Worm (Caenorhabditis elegans) whole organism, mixed stage, embryonic: ENCODE data around the gene ula-1.

Experiments
- M03D4.4 ChIP-seq: sonication (generic microtip); optimal IDR thresholded peaks from 2 replicates; lab custom pipeline; 2017; ENCODE audit warnings: mild to moderate bottlenecking, missing genetic modification characterization, missing compliant biosample characterization
- bed-3 ChIP-seq: fragments of 200-800 bp; sonication (Bioruptor generic); optimal IDR thresholded peaks from 3 replicates; lab custom pipeline; 2018; ENCODE audit warnings: mild to moderate bottlenecking, missing genetic modification characterization, moderate library complexity, missing compliant biosample characterization
- blmp-1 ChIP-seq: fragments of 150-350 bp; optimal IDR thresholded peaks from 2 replicates; lab custom pipeline; 2014; ENCODE audit warnings: missing biosample characterization, missing genetic modification characterization
- ceh-39 ChIP-seq: fragments of 150-350 bp; optimal IDR thresholded peaks from 2 replicates; lab custom pipeline; 2014; ENCODE audit warnings: missing biosample characterization, missing genetic modification characterization
- ceh-43 ChIP-seq: fragments of 200-800 bp; sonication (Bioruptor generic); optimal IDR thresholded peaks from 2 replicates; lab custom pipeline; 2018; ENCODE audit warnings: mild to moderate bottlenecking, missing genetic modification characterization, moderate library complexity, missing compliant biosample characterization
- ceh-83 ChIP-seq: fragments of 200-800 bp; sonication (Bioruptor generic); optimal IDR thresholded peaks from 2 replicates; lab custom pipeline; 2018; ENCODE audit warnings: mild to moderate bottlenecking, missing genetic modification characterization, missing compliant biosample characterization
- ces-1 ChIP-seq: fragments of 150-350 bp; optimal IDR thresholded peaks from 2 replicates; lab custom pipeline; 2014; ENCODE audit warnings: missing biosample characterization, missing genetic modification reagents, missing genetic modification characterization
- cnd-1 ChIP-seq: fragments of 200-800 bp; sonication (Bioruptor generic); optimal IDR thresholded peaks from 2 replicates; lab custom pipeline; 2018; ENCODE audit warnings: mild to moderate bottlenecking, missing genetic modification characterization, missing compliant biosample characterization
- drap-1 ChIP-seq: fragments of 200-800 bp; sonication (Bioruptor generic); optimal IDR thresholded peaks from 3 replicates; lab custom pipeline; 2018; ENCODE audit warnings: mild to moderate bottlenecking, missing genetic modification characterization, missing compliant biosample characterization
- elt-1 ChIP-seq: sonication (generic microtip); optimal IDR thresholded peaks from 2 replicates; lab custom pipeline; 2017; ENCODE audit warnings: missing genetic modification characterization, mild to moderate bottlenecking, missing compliant biosample characterization, antibody characterized with exemption, moderate library complexity, borderline replicate concordance; ENCODE audit not compliant: insufficient read depth
- elt-3 ChIP-seq: fragments of 150-350 bp; optimal IDR thresholded peaks from 2 replicates; lab custom pipeline; 2014; ENCODE audit warnings: missing biosample characterization, missing genetic modification characterization
- flh-1 ChIP-seq: fragments of 200-800 bp; sonication (Bioruptor generic); optimal IDR thresholded peaks from 2 replicates; lab custom pipeline; 2018; ENCODE audit warnings: mild to moderate bottlenecking, missing genetic modification characterization, moderate library complexity, missing compliant biosample characterization
- ham-2 ChIP-seq: fragments of 200-800 bp; sonication (Bioruptor generic); optimal IDR thresholded peaks from 2 replicates; lab custom pipeline; 2018; ENCODE audit warnings: mild to moderate bottlenecking, missing genetic modification characterization, missing compliant biosample characterization
- lin-32 ChIP-seq: fragments of 200-800 bp; sonication (Bioruptor generic); optimal IDR thresholded peaks from 2 replicates; lab custom pipeline; 2018; ENCODE audit warnings: mild to moderate bottlenecking, missing genetic modification characterization, missing compliant biosample characterization
- lsy-2 ChIP-seq: fragments of 150-350 bp; optimal IDR thresholded peaks from 2 replicates; lab custom pipeline; 2014; ENCODE audit warnings: missing biosample characterization, missing genetic modification characterization
- mab-5 ChIP-seq: fragments of 150-350 bp; optimal IDR thresholded peaks from 2 replicates; lab custom pipeline; 2014; ENCODE audit warnings: missing biosample characterization, missing genetic modification characterization
- mep-1 ChIP-seq: fragments of 150-350 bp; optimal IDR thresholded peaks from 2 replicates; lab custom pipeline; 2017; ENCODE audit warnings: missing biosample characterization, missing genetic modification reagents, missing genetic modification characterization, inconsistent platforms
- mls-2 ChIP-seq: sonication (generic microtip); optimal IDR thresholded peaks from 2 replicates; lab custom pipeline; 2016; ENCODE audit warnings: mild to moderate bottlenecking, missing genetic modification characterization, moderate library complexity, missing compliant biosample characterization
- nhr-2 ChIP-seq: fragments of 150-350 bp; optimal IDR thresholded peaks from 2 replicates; lab custom pipeline; 2014; ENCODE audit warnings: missing biosample characterization, missing genetic modification characterization
- nhr-237 ChIP-seq: fragments of 150-350 bp; optimal IDR thresholded peaks from 2 replicates; lab custom pipeline; 2014; ENCODE audit warnings: missing biosample characterization, missing genetic modification characterization
- nhr-28 ChIP-seq: fragments of 150-350 bp; optimal IDR thresholded peaks from 2 replicates; lab custom pipeline; 2014; ENCODE audit warnings: missing biosample characterization, missing genetic modification characterization
- pha-4 ChIP-seq: fragments of 150-350 bp; optimal IDR thresholded peaks from 2 replicates; lab custom pipeline; 2018; ENCODE audit warnings: missing biosample characterization, missing genetic modification reagents, missing genetic modification characterization
- sem-2 ChIP-seq: fragments of 200-800 bp; sonication (Bioruptor generic); optimal IDR thresholded peaks from 2 replicates; lab custom pipeline; 2018; ENCODE audit warnings: mild to moderate bottlenecking, missing genetic modification characterization, missing compliant biosample characterization
- snpc-4 ChIP-seq: fragments of 150-350 bp; optimal IDR thresholded peaks from 2 replicates; lab custom pipeline; 2014; ENCODE audit warnings: missing biosample characterization, missing genetic modification characterization
- sptf-1 ChIP-seq: sonication (generic microtip); optimal IDR thresholded peaks from 2 replicates; lab custom pipeline; 2017; ENCODE audit warnings: mild to moderate bottlenecking, missing genetic modification characterization, moderate library complexity, missing compliant biosample characterization
- unc-39 ChIP-seq: fragments of 150-350 bp; optimal IDR thresholded peaks from 2 replicates; lab custom pipeline; 2014; ENCODE audit warnings: missing biosample characterization, missing genetic modification characterization
- unc-62 ChIP-seq: fragments of 150-350 bp; optimal IDR thresholded peaks from 2 replicates; lab custom pipeline; 2014; ENCODE audit warnings: missing biosample characterization, missing genetic modification reagents, missing genetic modification characterization
- zip-8 ChIP-seq: fragments of 150-350 bp; optimal IDR thresholded peaks from 2 replicates; lab custom pipeline; 2014; ENCODE audit warnings: missing biosample characterization, missing genetic modification characterization
- ztf-11 ChIP-seq: fragments of 150-350 bp; optimal IDR thresholded peaks from 2 replicates; lab custom pipeline; 2014; ENCODE audit warnings: missing biosample characterization, missing genetic modification characterization

Gene ula-1

ce11 chrIII:4878281-4878680 lies 41.8 kb downstream of the ula-1 start, which contains the start of the genes tost-1 and arx-6:
Gene tost-1 (minus strand): TSS chrIII:4878311.
Gene arx-6 (plus strand): TSS chrIII:4878658.
- no peak for TF ChIP-seq elt-1 (tag; lab: Kevin White, UChicago)
- TF ChIP-seq ceh-43 = no peak
- no peak for TF ChIP-seq unc-39 (tag; lab: Kevin White, UChicago)
- TF ChIP-seq cnd-1 = no peak
- TF ChIP-seq pha-4 (tag; lab: Kevin White, UChicago) = peak; percentile 19
- TF ChIP-seq blmp-1 (tag; lab: Kevin White, UChicago) = no peak
- TF ChIP-seq M03D4.4 (tag; lab: Kevin White, UChicago) = no peak
- no peak for TF ChIP-seq zip-8 (tag; lab: Kevin White, UChicago)
- TF ChIP-seq lsy-2 (tag; lab: Kevin White, UChicago) = peak; percentile 37
- no peak for TF ChIP-seq mls-2 (tag; lab: Kevin White, UChicago)
- peak; percentile 50 for TF ChIP-seq mep-1 (tag; lab: Kevin White, UChicago)
- no peak for TF ChIP-seq nhr-2 (tag; lab: Kevin White, UChicago)
- no peak for TF ChIP-seq sem-2
- TF ChIP-seq drap-1 = no peak

DNA sequence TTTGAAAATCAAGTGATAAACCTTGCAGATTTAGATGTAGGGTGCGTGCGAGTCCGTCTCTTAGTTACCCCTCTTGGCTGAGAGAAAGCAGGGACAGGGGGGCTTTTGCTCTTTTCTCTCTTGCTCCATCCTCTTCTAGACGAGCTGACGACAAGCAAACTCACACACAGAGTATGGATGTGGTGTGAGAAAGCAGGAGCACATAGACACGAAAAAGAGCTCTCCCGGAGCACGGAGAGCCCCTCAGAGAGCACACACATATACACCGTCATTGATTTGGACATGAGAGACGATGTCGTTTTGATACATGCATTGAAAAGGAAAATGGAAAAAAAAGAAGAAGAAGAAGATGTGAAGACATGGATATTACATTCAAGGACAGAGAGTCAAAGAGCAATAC lies 44.5 kb downstream of the ula-1 start:
- TF ChIP-seq cnd-1 (no peak), nhr-2 (tag; lab: Kevin White, UChicago) (no peak), sptf-1 (tag; lab: Kevin White, UChicago) (no peak), M03D4.4 (tag; lab: Kevin White, UChicago) (no peak), ces-1 (GFP tag; lab: Kevin White, UChicago) (peak; percentile 21), lsy-2 (tag; lab: Kevin White, UChicago) (no peak), ceh-39 (no peak), unc-39 (tag; lab: Kevin White, UChicago) (no peak), mls-2 (tag; lab: Kevin White, UChicago) (no peak)

DNA sequence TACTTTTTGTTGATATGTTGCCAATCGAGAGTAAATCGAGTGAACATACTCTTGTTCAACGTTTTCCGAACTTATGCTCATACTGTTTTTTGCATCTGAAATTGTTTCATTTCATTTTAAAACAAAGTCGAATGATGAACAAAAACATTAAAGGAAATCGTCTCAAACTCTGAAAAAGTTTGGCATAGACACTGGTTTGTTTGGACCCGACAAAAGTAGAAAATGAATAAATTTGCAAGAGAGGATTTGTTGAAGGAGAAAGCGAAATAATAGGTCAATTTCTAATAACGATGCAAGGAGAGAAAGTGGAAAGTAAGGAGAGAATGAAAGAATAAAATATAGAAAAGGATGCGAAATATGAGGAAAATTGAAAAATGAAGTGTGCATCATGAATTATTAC lies 45.5 kb downstream of the ula-1 start, which contains the start of gene C35D10.12:
Gene C35D10.12 (minus strand): TSS at position 101 of the 400 bp plus-strand sequence.
- TF ChIP-seq elt-1 (tag; lab: Kevin White, UChicago) (no peak), nhr-28 (tag; lab: Kevin White, UChicago) (no peak), ceh-39 (no peak), ces-1 (GFP tag; lab: Kevin White, UChicago) (no peak), sem-2 (no peak), ceh-83 (no peak), zip-8 (tag; lab: Kevin White, UChicago) (no peak), bed-3 (GFP tag; lab: Kevin White, UChicago) (no peak), ham-2 (GFP tag; lab: Kevin White, UChicago) (no peak), ztf-11 (tag; lab: Kevin White, UChicago) (no peak), lin-32 (GFP tag; lab: Kevin White, UChicago) (no peak), cnd-1 (no peak), elt-3 (tag; lab: Kevin White, UChicago) (no peak), snpc-4 (tag; lab: Kevin White, UChicago) (no peak), blmp-1 (tag; lab: Kevin White, UChicago) (no peak), mab-5 (no peak)
- TF ChIP-seq, all 35 proteins: peak for 0

DNA sequence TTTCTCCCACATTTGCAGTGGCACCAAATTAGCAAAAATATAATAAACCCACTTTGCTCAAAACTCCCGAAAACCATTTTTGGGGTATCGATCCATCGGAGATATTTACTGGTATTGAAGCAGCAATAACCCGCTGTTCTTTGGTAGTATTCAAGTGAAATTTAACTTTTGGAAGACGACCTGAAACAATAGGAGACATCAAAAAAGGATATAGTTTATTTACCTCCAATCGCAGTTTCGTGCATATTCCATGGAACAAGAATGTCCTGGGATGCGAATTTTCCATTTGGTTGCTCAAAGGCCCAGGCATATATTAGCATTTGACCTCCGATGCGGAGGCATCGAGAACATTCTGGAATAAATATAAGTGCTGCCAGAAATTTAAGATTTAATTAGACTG lies 46.7 kb downstream of the ula-1 start:
- TF ChIP-seq cnd-1 = no peak
- TF ChIP-seq drap-1 = no peak
- no peak for TF ChIP-seq sem-2
- no peak for TF ChIP-seq sptf-1 (tag; lab: Kevin White, UChicago)
- TF ChIP-seq mep-1 (tag; lab: Kevin White, UChicago) = no peak
- TF ChIP-seq mls-2 (tag; lab: Kevin White, UChicago) = no peak
- no peak for TF ChIP-seq unc-62
- no peak for TF ChIP-seq blmp-1 (tag; lab: Kevin White, UChicago)
- TF ChIP-seq nhr-2 (tag; lab: Kevin White, UChicago) = no peak
- TF ChIP-seq zip-8 (tag; lab: Kevin White, UChicago) = no peak

ce11 chrIII:4870478-4870877 lies 49.6 kb downstream of the ula-1 start, which contains the start of gene gipc-1:
Gene gipc-1 (plus strand): TSS chrIII:4870778.
- TF ChIP-seq ceh-39 (no peak), unc-39 (tag; lab: Kevin White, UChicago) (no peak), nhr-237 (tag; lab: Kevin White, UChicago) (no peak), drap-1 (no peak), flh-1 (GFP tag; lab: Kevin White, UChicago) (no peak)
